Worm (Caenorhabditis elegans): Measurements from ENCODE around the gene ges-1.

- TF ChIP-seq egl-27 (tag; optimal IDR thresholded peaks at IDR 0.05) (no peak), tag-97 (GFP tag; IDR thresholded peaks at IDR 0.05) (no peak), nhr-237 (tag; optimal IDR thresholded peaks at IDR 0.05) (no peak), spr-3 (GFP tag; optimal IDR thresholded peaks at IDR 0.05) (no peak), Y5F2A.4 (GFP tag; optimal IDR thresholded peaks at IDR 0.05) (no peak), lsy-2 (tag; optimal IDR thresholded peaks at IDR 0.05) (no peak), madf-9 (GFP tag; conservative IDR thresholded peaks at IDR 0.05) (no peak)
Observed at ce11 chrV:1432500-1433418, 822 bp upstream of the ges-1 start.
